Worm (Caenorhabditis elegans) whole organism, L2 larva: Measurements from ENCODE around the gene unc-64.

Experiments
- F13H6.1 ChIP-seq: sonication (generic microtip); optimal IDR thresholded peaks from 2 replicates; lab custom pipeline; 2016; ENCODE audit warnings: missing genetic modification characterization, missing compliant biosample characterization
- R02D3.7 ChIP-seq: fragments of 150-350 bp; optimal IDR thresholded peaks from 2 replicates; lab custom pipeline; 2014; ENCODE audit warnings: missing biosample characterization, missing genetic modification characterization
- Y55F3AM.14 ChIP-seq: fragments of 200-800 bp; sonication (Bioruptor generic); optimal IDR thresholded peaks from 2 replicates; lab custom pipeline; 2018; ENCODE audit warnings: mild to moderate bottlenecking, missing genetic modification characterization, missing compliant biosample characterization
- blmp-1 ChIP-seq: sonication (generic microtip); optimal IDR thresholded peaks from 2 replicates; lab custom pipeline; 2017; ENCODE audit warnings: missing genetic modification characterization, mild to moderate bottlenecking, missing compliant biosample characterization, antibody characterized with exemption, moderate library complexity; ENCODE audit not compliant: insufficient read depth
- ceh-16 ChIP-seq: fragments of 150-350 bp; optimal IDR thresholded peaks from 2 replicates; lab custom pipeline; 2014; ENCODE audit warnings: missing biosample characterization, missing genetic modification characterization
- crh-2 ChIP-seq: sonication (generic microtip); optimal IDR thresholded peaks from 2 replicates; lab custom pipeline; 2017; ENCODE audit warnings: missing biosample characterization, missing genetic modification characterization
- dmd-4 ChIP-seq: sonication (generic microtip); optimal IDR thresholded peaks from 2 replicates; lab custom pipeline; 2017; ENCODE audit warnings: missing biosample characterization, missing genetic modification characterization
- egl-27 ChIP-seq: sonication (generic microtip); optimal IDR thresholded peaks from 3 replicates; lab custom pipeline; 2017; ENCODE audit warnings: missing biosample characterization, missing genetic modification reagents, missing genetic modification characterization
- fos-1 ChIP-seq: fragments of 150-350 bp; optimal IDR thresholded peaks from 2 replicates; lab custom pipeline; 2014; ENCODE audit warnings: missing biosample characterization, missing genetic modification characterization
- lin-11 ChIP-seq: fragments of 150-350 bp; sonication (generic microtip); optimal IDR thresholded peaks from 2 replicates; lab custom pipeline; 2014; ENCODE audit warnings: missing biosample characterization, missing genetic modification characterization, inconsistent platforms, mixed read lengths
- lin-39 ChIP-seq: fragments of 150-350 bp; optimal IDR thresholded peaks from 2 replicates; lab custom pipeline; 2014; ENCODE audit warnings: missing biosample characterization, missing genetic modification reagents, missing genetic modification characterization
- lsy-2 ChIP-seq, 2 experiments: fragments of 150-350 bp in 1 of 2; sonication (generic microtip) in 1 of 2; optimal IDR thresholded peaks; 2 replicates each; lab custom pipeline; 2014 to 2017; ENCODE audit warnings: missing biosample characterization in 2 of 2, missing genetic modification characterization in 2 of 2
- mbf-1 ChIP-seq: sonication (generic microtip); optimal IDR thresholded peaks from 2 replicates; lab custom pipeline; 2017; ENCODE audit warnings: missing biosample characterization, missing genetic modification characterization
- mdl-1 ChIP-seq, 2 experiments: fragments of 150-350 bp in 1 of 2; sonication (generic microtip) in 1 of 2; optimal IDR thresholded peaks; 2 replicates each; lab custom pipeline; 2017; ENCODE audit warnings: missing biosample characterization in 2 of 2, missing genetic modification characterization in 2 of 2
- nhr-10 ChIP-seq: sonication (generic microtip); optimal IDR thresholded peaks from 2 replicates; lab custom pipeline; 2017; ENCODE audit warnings: missing biosample characterization, missing genetic modification characterization
- nhr-21 ChIP-seq: fragments of 150-350 bp; optimal IDR thresholded peaks from 2 replicates; lab custom pipeline; 2014; ENCODE audit warnings: missing biosample characterization, missing genetic modification characterization
- nhr-23 ChIP-seq: fragments of 150-350 bp; optimal IDR thresholded peaks from 2 replicates; lab custom pipeline; 2014; ENCODE audit warnings: missing biosample characterization, missing genetic modification reagents, missing genetic modification characterization
- nhr-237 ChIP-seq: fragments of 150-350 bp; optimal IDR thresholded peaks from 2 replicates; lab custom pipeline; 2014; ENCODE audit warnings: missing biosample characterization, missing genetic modification characterization
- nhr-77 ChIP-seq: fragments of 150-350 bp; optimal IDR thresholded peaks from 2 replicates; lab custom pipeline; 2014; ENCODE audit warnings: missing biosample characterization, missing genetic modification characterization
- sem-4 ChIP-seq: fragments of 150-350 bp; optimal IDR thresholded peaks from 2 replicates; lab custom pipeline; 2014; ENCODE audit warnings: missing biosample characterization, missing genetic modification reagents, missing genetic modification characterization
- skn-1 ChIP-seq: sonication (generic microtip); optimal IDR thresholded peaks from 2 replicates; lab custom pipeline; 2017; ENCODE audit warnings: missing biosample characterization, missing genetic modification characterization
- sma-3 ChIP-seq: sonication (generic microtip); optimal IDR thresholded peaks from 2 replicates; lab custom pipeline; 2016; ENCODE audit warnings: missing genetic modification reagents, missing genetic modification characterization, missing compliant biosample characterization
- sma-9 ChIP-seq, 2 experiments: fragments of 150-350 bp in 1 of 2; sonication (generic microtip) in 1 of 2; optimal IDR thresholded peaks; 2 replicates each; lab custom pipeline; 2014 to 2016; ENCODE audit warnings: missing genetic modification characterization in 2 of 2, mild to moderate bottlenecking in 1 of 2, missing biosample characterization in 1 of 2, missing compliant biosample characterization in 1 of 2, missing genetic modification reagents in 1 of 2, moderate library complexity in 1 of 2
- snpc-4 ChIP-seq: fragments of 150-350 bp; optimal IDR thresholded peaks from 2 replicates; lab custom pipeline; 2014; ENCODE audit warnings: missing biosample characterization, missing genetic modification characterization
- zag-1 ChIP-seq: fragments of 150-350 bp; optimal IDR thresholded peaks from 2 replicates; lab custom pipeline; 2014; ENCODE audit warnings: missing biosample characterization, missing genetic modification characterization
- ztf-11 ChIP-seq: sonication (generic microtip); optimal IDR thresholded peaks from 2 replicates; lab custom pipeline; 2017; ENCODE audit warnings: missing biosample characterization, missing genetic modification characterization
- ztf-4 ChIP-seq: fragments of 150-350 bp; optimal IDR thresholded peaks from 2 replicates; lab custom pipeline; 2014; ENCODE audit warnings: missing biosample characterization, missing genetic modification characterization

unc-64 gene

ce11 chrIII:13317383-13317911 lies 40.4 kb downstream of the unc-64 start:
- TF ChIP-seq mdl-1 (tag; optimal IDR thresholded peaks at IDR 0.05; lab: Kevin White, UChicago) (no peak), blmp-1 (tag; lab: Kevin White, UChicago) (no peak), lin-39 (tag; lab: Kevin White, UChicago) (no peak), nhr-21 (tag; lab: Kevin White, UChicago) (no peak), sma-9 (GFP tag; optimal IDR thresholded peaks at IDR 0.05; lab: Kevin White, UChicago) (no peak), sma-9 (tag; optimal IDR thresholded peaks at IDR 0.05; lab: Kevin White, UChicago) (no peak), zag-1 (tag; lab: Kevin White, UChicago) (no peak), snpc-4 (tag; lab: Kevin White, UChicago) (no peak), dmd-4 (tag; lab: Kevin White, UChicago) (no peak)

- TF ChIP-seq ceh-16 (tag; lab: Kevin White, UChicago) (no peak), nhr-237 (no peak), blmp-1 (tag; lab: Kevin White, UChicago) (no peak), sma-3 (GFP tag; lab: Kevin White, UChicago) (no peak), nhr-23 (tag; lab: Kevin White, UChicago) (no peak), fos-1 (tag; lab: Kevin White, UChicago) (no peak), ztf-4 (tag; lab: Kevin White, UChicago) (no peak), egl-27 (tag; lab: Kevin White, UChicago) (no peak), skn-1 (tag; lab: Kevin White, UChicago) (no peak), lin-39 (tag; lab: Kevin White, UChicago) (no peak), lsy-2 (tag; optimal IDR thresholded peaks at IDR 0.05; lab: Kevin White, UChicago) (no peak), nhr-10 (tag; lab: Kevin White, UChicago) (no peak)
These were observed 45.5 kb downstream of the unc-64 start, which contains the start of gene F53A2.11 for ce11 chrIII:13322578-13322977. TSS of gene F53A2.11 (minus strand) at chrIII:13322678.

ce11 chrIII:13324739-13325138 lies 47.7 kb downstream of the unc-64 start, which contains the start of gene F53A2.1:
TSS of gene F53A2.1 (minus strand) at chrIII:13324839.
- TF ChIP-seq R02D3.7 (tag; lab: Kevin White, UChicago) (no peak), F13H6.1 (tag; lab: Kevin White, UChicago) (no peak), Y55F3AM.14 (GFP tag; lab: Kevin White, UChicago) (no peak)

ce11 chrIII:13328911-13329310 lies 51.9 kb downstream of the unc-64 start:
- TF ChIP-seq nhr-21 (tag; lab: Kevin White, UChicago) (no peak), lin-11 (tag; lab: Kevin White, UChicago) (no peak), nhr-23 (tag; lab: Kevin White, UChicago) (no peak), nhr-77 (no peak), sem-4 (tag; lab: Kevin White, UChicago) (no peak), fos-1 (tag; lab: Kevin White, UChicago) (no peak), snpc-4 (tag; lab: Kevin White, UChicago) (no peak), ztf-11 (tag; lab: Kevin White, UChicago) (no peak), crh-2 (tag; lab: Kevin White, UChicago) (no peak), mbf-1 (tag; lab: Kevin White, UChicago) (no peak)
- TF ChIP-seq, all 48 proteins: peak for 0
